Fruit fly (Drosophila melanogaster) whole organism, embryonic: ENCODE results near the gene mats.

Experiments used
- ATbp ChIP-seq: fragments of 200-800 bp; sonication (Bioruptor generic); optimal IDR thresholded peaks from 2 replicates; lab custom pipeline; 2017; ENCODE audit warnings: missing biosample characterization, mild to moderate bottlenecking, missing genetic modification characterization, missing genetic modification reagents
- Abd-B ChIP-seq: fragments of 200-800 bp; sonication (Bioruptor generic); optimal IDR thresholded peaks from 2 replicates; lab custom pipeline; 2018; ENCODE audit warnings: missing biosample characterization, mild to moderate bottlenecking, missing genetic modification characterization, moderate library complexity
- Ada2b ChIP-seq: fragments of 200-800 bp; sonication (Bioruptor generic); IDR thresholded peaks from 2 replicates; pipeline ENCODE4 v1.3.6; 2022; ENCODE audit warnings: missing biosample characterization, missing genetic modification characterization
- Atf6 ChIP-seq: fragments of 200-800 bp; sonication (Bioruptor generic); IDR thresholded peaks from 2 replicates; pipeline ENCODE4 v1.3.6; 2022; ENCODE audit warnings: missing biosample characterization, missing genetic modification characterization
- B-H2 ChIP-seq: fragments of 200-800 bp; sonication (Bioruptor generic); optimal IDR thresholded peaks from 2 replicates; lab custom pipeline; 2018; ENCODE audit warnings: missing biosample characterization, mild to moderate bottlenecking, missing genetic modification characterization
- BtbVII ChIP-seq: fragments of 200-800 bp; sonication (Bioruptor generic); optimal IDR thresholded peaks from 3 replicates; lab custom pipeline; 2017; ENCODE audit warnings: missing biosample characterization, mild to moderate bottlenecking, missing genetic modification characterization
- CG10543 ChIP-seq: fragments of 200-800 bp; sonication (Bioruptor generic); optimal IDR thresholded peaks from 3 replicates; lab custom pipeline; 2017; ENCODE audit warnings: missing biosample characterization, mild to moderate bottlenecking, missing genetic modification characterization, moderate library complexity
- CG11504 ChIP-seq: fragments of 200-800 bp; sonication (Bioruptor generic); optimal IDR thresholded peaks from 3 replicates; lab custom pipeline; 2019; ENCODE audit warnings: missing biosample characterization, mild to moderate bottlenecking, missing genetic modification characterization, moderate library complexity
- CG12071 ChIP-seq: fragments of 200-800 bp; sonication (Bioruptor generic); optimal IDR thresholded peaks from 3 replicates; lab custom pipeline; 2018; ENCODE audit warnings: missing biosample characterization, mild to moderate bottlenecking, missing genetic modification characterization
- CG12299 ChIP-seq: fragments of 200-800 bp; sonication (Bioruptor generic); optimal IDR thresholded peaks from 2 replicates; lab custom pipeline; 2018; ENCODE audit warnings: missing biosample characterization, mild to moderate bottlenecking, missing genetic modification characterization
- CG13894 ChIP-seq: fragments of 200-800 bp; sonication (Bioruptor generic); optimal IDR thresholded peaks from 3 replicates; lab custom pipeline; 2018; ENCODE audit warnings: missing biosample characterization, mild to moderate bottlenecking, missing genetic modification characterization, moderate library complexity
- CG14050 ChIP-seq: fragments of 200-800 bp; sonication (Bioruptor generic); IDR thresholded peaks from 3 replicates; pipeline ENCODE4 v1.3.6; 2022; ENCODE audit warnings: missing biosample characterization, missing genetic modification characterization
- CG15514 ChIP-seq: fragments of 200-800 bp; sonication (Bioruptor generic); optimal IDR thresholded peaks from 3 replicates; lab custom pipeline; 2017; ENCODE audit warnings: missing biosample characterization, missing genetic modification characterization, mild to moderate bottlenecking, moderate library complexity, missing genetic modification reagents
- CG15601 ChIP-seq: fragments of 200-800 bp; sonication (Bioruptor generic); optimal IDR thresholded peaks from 3 replicates; lab custom pipeline; 2019; ENCODE audit warnings: missing biosample characterization, mild to moderate bottlenecking, missing genetic modification characterization, moderate library complexity
- CG1603 ChIP-seq: fragments of 200-800 bp; sonication (Bioruptor generic); optimal IDR thresholded peaks from 2 replicates; lab custom pipeline; 2019; ENCODE audit warnings: missing biosample characterization, mild to moderate bottlenecking, missing genetic modification characterization, moderate library complexity
- CG16863 ChIP-seq: fragments of 200-800 bp; sonication (Bioruptor generic); optimal IDR thresholded peaks from 3 replicates; lab custom pipeline; 2016; ENCODE audit warnings: missing biosample characterization, missing genetic modification characterization
- CG17328 ChIP-seq: fragments of 200-800 bp; sonication (Bioruptor generic); IDR thresholded peaks from 2 replicates; pipeline ENCODE4 v1.3.6; 2022; ENCODE audit warnings: missing biosample characterization, missing genetic modification characterization
- CG18476 ChIP-seq: fragments of 200-800 bp; sonication (Bioruptor generic); optimal IDR thresholded peaks from 2 replicates; lab custom pipeline; 2016; ENCODE audit warnings: missing biosample characterization, mild to moderate bottlenecking, missing genetic modification characterization
- CG31365 ChIP-seq: fragments of 200-800 bp; sonication (Bioruptor generic); optimal IDR thresholded peaks from 2 replicates; lab custom pipeline; 2018; ENCODE audit warnings: missing biosample characterization, mild to moderate bottlenecking, missing genetic modification characterization
- CG33557 ChIP-seq: fragments of 200-800 bp; sonication (Bioruptor generic); optimal IDR thresholded peaks from 2 replicates; lab custom pipeline; 2019; ENCODE audit warnings: missing biosample characterization, mild to moderate bottlenecking, missing genetic modification characterization, moderate library complexity
- CG6683 ChIP-seq: fragments of 200-800 bp; sonication (Bioruptor generic); optimal IDR thresholded peaks from 2 replicates; lab custom pipeline; 2017; ENCODE audit warnings: missing biosample characterization, mild to moderate bottlenecking, missing genetic modification characterization, missing genetic modification reagents
- CG7839 ChIP-seq: fragments of 200-800 bp; sonication (Bioruptor generic); optimal IDR thresholded peaks from 3 replicates; lab custom pipeline; 2018; ENCODE audit warnings: missing biosample characterization, mild to moderate bottlenecking, missing genetic modification characterization, moderate library complexity
- CHES-1-like ChIP-seq: fragments of 200-800 bp; sonication (Bioruptor generic); optimal IDR thresholded peaks from 2 replicates; lab custom pipeline; 2016; ENCODE audit warnings: missing biosample characterization, missing genetic modification characterization
- Dref ChIP-seq: fragments of 200-800 bp; sonication (Bioruptor generic); IDR thresholded peaks from 2 replicates; pipeline ENCODE4 v1.3.6; 2022; ENCODE audit warnings: missing biosample characterization, missing genetic modification characterization
- E2f2 ChIP-seq: fragments of 200-800 bp; sonication (Bioruptor generic); IDR thresholded peaks from 2 replicates; pipeline ENCODE4 v1.3.6; 2022; ENCODE audit warnings: missing biosample characterization, missing genetic modification characterization
- Fer1 ChIP-seq: fragments of 200-800 bp; sonication (Bioruptor generic); optimal IDR thresholded peaks from 2 replicates; lab custom pipeline; 2017; ENCODE audit warnings: missing biosample characterization, mild to moderate bottlenecking, missing genetic modification characterization
- Gsc ChIP-seq: fragments of 200-800 bp; sonication (Bioruptor generic); IDR thresholded peaks from 2 replicates; pipeline ENCODE4 v1.3.6; 2022; ENCODE audit warnings: missing biosample characterization, missing genetic modification characterization
- HLH54F ChIP-seq: fragments of 200-800 bp; sonication (Bioruptor generic); optimal IDR thresholded peaks from 3 replicates; lab custom pipeline; 2016; ENCODE audit warnings: missing biosample characterization, missing genetic modification characterization
- HmgZ ChIP-seq: fragments of 200-800 bp; sonication (Bioruptor generic); optimal IDR thresholded peaks from 2 replicates; lab custom pipeline; 2018; ENCODE audit warnings: missing biosample characterization, mild to moderate bottlenecking, missing genetic modification characterization
- Hmr ChIP-seq: fragments of 200-800 bp; sonication (Bioruptor generic); optimal IDR thresholded peaks from 3 replicates; lab custom pipeline; 2017; ENCODE audit warnings: mild to moderate bottlenecking, missing biosample characterization, missing genetic modification reagents, missing genetic modification characterization
- MTF-1 ChIP-seq: fragments of 200-800 bp; sonication (Bioruptor generic); optimal IDR thresholded peaks from 2 replicates; lab custom pipeline; 2018; ENCODE audit warnings: missing biosample characterization, mild to moderate bottlenecking, missing genetic modification characterization, borderline replicate concordance
- Nf-YB ChIP-seq: fragments of 200-800 bp; sonication (Bioruptor generic); optimal IDR thresholded peaks from 3 replicates; lab custom pipeline; 2019; ENCODE audit warnings: missing biosample characterization, mild to moderate bottlenecking, missing genetic modification characterization, moderate library complexity
- Scr ChIP-seq: fragments of 200-800 bp; sonication (Bioruptor generic); IDR thresholded peaks from 2 replicates; pipeline ENCODE4 v1.3.6; 2022; ENCODE audit warnings: missing biosample characterization, missing genetic modification characterization; ENCODE audit not compliant: partially characterized antibody
- Sox100B ChIP-seq: fragments of 200-800 bp; sonication (Bioruptor generic); optimal IDR thresholded peaks from 3 replicates; lab custom pipeline; 2018; ENCODE audit warnings: missing biosample characterization, mild to moderate bottlenecking, missing genetic modification characterization
- Stat92E ChIP-seq, 3 experiments: fragments of >200 bp in 2 of 3; fragments of 200-800 bp in 1 of 3; sonication (Bioruptor generic) in 1 of 3; optimal IDR thresholded peaks; 2 replicates each; lab custom pipeline; 2017 to 2019; ENCODE audit warnings: missing biosample characterization in 3 of 3, missing genetic modification characterization in 3 of 3, mild to moderate bottlenecking in 1 of 3, moderate library complexity in 1 of 3
- bowl ChIP-seq: fragments of 200-800 bp; sonication (Bioruptor generic); IDR thresholded peaks from 2 replicates; pipeline ENCODE4 v1.3.6; 2022; ENCODE audit warnings: missing biosample characterization, missing genetic modification characterization
- caup ChIP-seq: fragments of 200-800 bp; sonication (Bioruptor generic); optimal IDR thresholded peaks from 3 replicates; lab custom pipeline; 2017; ENCODE audit warnings: missing biosample characterization, mild to moderate bottlenecking, missing genetic modification characterization, moderate library complexity; ENCODE audit not compliant: severe bottlenecking
- chinmo ChIP-seq: fragments of 200-800 bp; sonication (Bioruptor generic); IDR thresholded peaks from 4 replicates; pipeline ENCODE4 v1.3.6; 2022; ENCODE audit warnings: missing biosample characterization, missing genetic modification characterization; ENCODE audit not compliant: partially characterized antibody
- chm ChIP-seq: fragments of 200-800 bp; sonication (Bioruptor generic); IDR thresholded peaks from 2 replicates; pipeline ENCODE4 v1.3.6; 2022; ENCODE audit warnings: missing biosample characterization, missing genetic modification characterization
- dan ChIP-seq: fragments of 200-800 bp; sonication (Bioruptor generic); IDR thresholded peaks from 2 replicates; pipeline ENCODE4 v1.3.6; 2022; ENCODE audit warnings: missing biosample characterization, missing genetic modification characterization
- dmrt11E ChIP-seq: fragments of 200-800 bp; sonication (Bioruptor generic); optimal IDR thresholded peaks from 3 replicates; lab custom pipeline; 2018; ENCODE audit warnings: missing biosample characterization, mild to moderate bottlenecking, missing genetic modification characterization, moderate library complexity
- gem ChIP-seq: fragments of 200-800 bp; sonication (Bioruptor generic); optimal IDR thresholded peaks from 2 replicates; lab custom pipeline; 2019; ENCODE audit warnings: missing biosample characterization, mild to moderate bottlenecking, missing genetic modification characterization, moderate library complexity
- gro ChIP-seq: fragments of 200-800 bp; sonication (Bioruptor generic); optimal IDR thresholded peaks from 2 replicates; lab custom pipeline; 2016; ENCODE audit warnings: missing biosample characterization, missing genetic modification characterization
- lilli ChIP-seq: fragments of 200-800 bp; sonication (Bioruptor generic); optimal IDR thresholded peaks from 3 replicates; lab custom pipeline; 2016; ENCODE audit warnings: missing biosample characterization, missing genetic modification characterization
- oc ChIP-seq: fragments of 200-800 bp; sonication (Bioruptor generic); optimal IDR thresholded peaks from 2 replicates; lab custom pipeline; 2018; ENCODE audit warnings: missing biosample characterization, mild to moderate bottlenecking, missing genetic modification characterization, moderate library complexity
- ro ChIP-seq: fragments of 200-800 bp; sonication (Bioruptor generic); IDR thresholded peaks from 2 replicates; pipeline ENCODE4 v1.3.6; 2022; ENCODE audit warnings: missing biosample characterization, missing genetic modification characterization
- salm ChIP-seq: fragments of 200-800 bp; sonication (Bioruptor generic); optimal IDR thresholded peaks from 2 replicates; lab custom pipeline; 2018; ENCODE audit warnings: missing biosample characterization, mild to moderate bottlenecking, missing genetic modification characterization
- sens-2 ChIP-seq: fragments of 200-800 bp; sonication (Bioruptor generic); IDR thresholded peaks from 2 replicates; pipeline ENCODE4 v1.3.6; 2022; ENCODE audit warnings: missing biosample characterization, missing genetic modification characterization
- slbo ChIP-seq: fragments of 200-800 bp; sonication (Bioruptor generic); IDR thresholded peaks from 2 replicates; pipeline ENCODE4 v1.3.6; 2022; ENCODE audit warnings: missing biosample characterization, missing genetic modification characterization

The mats gene

DNA sequence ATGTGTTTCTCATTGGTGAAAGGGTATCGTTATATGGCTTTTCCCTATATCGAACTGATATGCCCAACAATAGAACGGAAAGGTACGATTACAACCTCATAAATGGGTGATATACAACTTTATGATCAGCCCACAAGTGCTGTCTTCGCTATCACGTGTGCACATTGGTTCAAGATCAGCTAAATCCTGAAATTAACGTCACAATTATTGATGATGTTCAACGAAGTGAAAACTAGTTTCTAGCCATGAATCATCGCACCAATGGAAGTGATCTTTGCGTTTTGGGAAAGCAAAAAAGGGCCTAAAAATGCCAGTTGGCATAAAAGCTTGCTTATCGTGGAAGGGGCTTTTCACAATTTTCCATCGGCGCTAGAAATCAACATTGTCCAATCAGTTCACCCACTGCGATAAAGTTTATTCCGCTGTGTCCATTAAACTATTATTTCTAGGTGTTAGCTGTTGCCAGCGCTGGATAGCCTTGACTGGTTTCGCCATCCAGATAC is 43.7 kb downstream of the mats start, which contains the start of gene CG7054:
CG7054 (plus strand) TSS at position 375 of the 503 bp plus-strand sequence.
- TF ChIP-seq chinmo (GFP tag; lab: Robert Waterston, UW), result 0 out of 4 replicates have a peak, but pooled peaks have one; percentile 61
- TF ChIP-seq CG18476, result peak; percentile 70
- peak; percentile 34 for TF ChIP-seq gro (GFP tag; lab: Kevin White, UChicago)
- peak; percentile 47 for TF ChIP-seq BtbVII (GFP tag; lab: Kevin White, UChicago)
- peak; percentile 29 for TF ChIP-seq Nf-YB
- peak; percentile 7 for TF ChIP-seq CG15601 (tag; lab: Kevin White, UChicago)
- peak; percentile 32 for TF ChIP-seq CG1603 (tag; lab: Kevin White, UChicago)
- TF ChIP-seq oc (tag; lab: Kevin White, UChicago), result peak; percentile 9
- TF ChIP-seq HLH54F, result no peak
- TF ChIP-seq E2f2 (GFP tag; lab: Robert Waterston, UW), result peak; percentile 29; the same call in 1 of the 2 replicates
- TF ChIP-seq Stat92E (GFP tag; optimal IDR thresholded peaks at IDR 0.05; lab: Kevin White, UChicago), result no peak
- TF ChIP-seq sens-2 (GFP tag; lab: Robert Waterston, UW), result no peak
- TF ChIP-seq CG14050, result no peak
- TF ChIP-seq CG11504 (tag; lab: Kevin White, UChicago), result no peak
- peak; percentile 32 for TF ChIP-seq Abd-B (GFP tag; lab: Kevin White, UChicago)
- peak; percentile 42; the same call in 1 of the 2 replicates for TF ChIP-seq Atf6
- no peak for TF ChIP-seq CG31365 (tag; lab: Kevin White, UChicago)
- peak; percentile 39 for TF ChIP-seq lilli (GFP tag; lab: Kevin White, UChicago)
- TF ChIP-seq B-H2 (GFP tag; lab: Kevin White, UChicago), result peak; percentile 66
- TF ChIP-seq CG33557 (GFP tag; lab: Kevin White, UChicago), result no peak
- TF ChIP-seq ro (GFP tag; lab: Robert Waterston, UW), result no peak
- TF ChIP-seq CG17328 (GFP tag; lab: Robert Waterston, UW), result no peak
- no peak for TF ChIP-seq CG6683 (GFP tag; lab: Kevin White, UChicago)
- TF ChIP-seq chm (GFP tag; lab: Robert Waterston, UW), result peak; percentile 22; the same call in 1 of the 2 replicates
- no peak for TF ChIP-seq bowl (GFP tag; lab: Robert Waterston, UW)
- peak; percentile 42 for TF ChIP-seq salm (tag; lab: Kevin White, UChicago)
- 0 out of 2 replicates have a peak, but pooled peaks have one; percentile 10 for TF ChIP-seq Scr (GFP tag; lab: Robert Waterston, UW)
- no peak for TF ChIP-seq dmrt11E (tag; lab: Kevin White, UChicago)
- TF ChIP-seq CG16863 (GFP tag; lab: Kevin White, UChicago), result no peak
- TF ChIP-seq CG12299 (tag; lab: Kevin White, UChicago), result peak; percentile 27
- no peak for TF ChIP-seq Gsc
- peak; percentile 31 for TF ChIP-seq MTF-1
- peak; percentile 63 for TF ChIP-seq caup (GFP tag; lab: Kevin White, UChicago)
- TF ChIP-seq ATbp (GFP tag; lab: Kevin White, UChicago), result peak; percentile 32
- no peak for TF ChIP-seq CHES-1-like (GFP tag; lab: Kevin White, UChicago)
- TF ChIP-seq CG13894, result peak; percentile 88
- TF ChIP-seq Hmr (GFP tag; lab: Kevin White, UChicago), result peak; percentile 74
- TF ChIP-seq Ada2b, result no peak
- TF ChIP-seq Fer1 (GFP tag; lab: Kevin White, UChicago), result peak; percentile 21
- peak; percentile 56 for TF ChIP-seq CG10543 (GFP tag; lab: Kevin White, UChicago)
- peak; percentile 37; the same call in 1 of the 2 replicates for TF ChIP-seq slbo
- TF ChIP-seq HmgZ (tag; lab: Kevin White, UChicago), result peak; percentile 56
- no peak for TF ChIP-seq Dref (GFP tag; lab: Robert Waterston, UW)
- TF ChIP-seq Sox100B (GFP tag; lab: Kevin White, UChicago), result no peak
- peak; percentile 64 for TF ChIP-seq CG12071 (GFP tag; lab: Kevin White, UChicago)
- no peak for TF ChIP-seq gem
- TF ChIP-seq dan (GFP tag; lab: Robert Waterston, UW), result no peak
- TF ChIP-seq CG15514 (GFP tag; lab: Kevin White, UChicago), result peak; percentile 42
- TF ChIP-seq CG7839 (tag; lab: Kevin White, UChicago), result peak; percentile 53
